Fruit fly (Drosophila melanogaster): ENCODE data around the gene CG43779.

CG43779 gene

dm6 chr2L:13325823-13326222 is 19.3 kb upstream of the CG43779 start:
- TF ChIP-seq Dfd (GFP tag; optimal IDR thresholded peaks at IDR 0.05) (no peak), sv (GFP tag; optimal IDR thresholded peaks at IDR 0.05) (no peak), h (GFP tag; optimal IDR thresholded peaks at IDR 0.05) (no peak)

dm6 chr2L:13305000-13305399 is 1.6 kb downstream of the CG43779 start:
- TF ChIP-seq rgr (GFP tag; optimal IDR thresholded peaks at IDR 0.05) (no peak), usp (GFP tag; optimal IDR thresholded peaks at IDR 0.05) (no peak), fru (GFP tag; optimal IDR thresholded peaks at IDR 0.05) (no peak), br (GFP tag; optimal IDR thresholded peaks at IDR 0.05) (no peak), CG32264 (GFP tag; optimal IDR thresholded peaks at IDR 0.05) (no peak), sv (GFP tag; optimal IDR thresholded peaks at IDR 0.05) (no peak), HLH106 (tag; optimal IDR thresholded peaks at IDR 0.05) (no peak), jim (GFP tag; optimal IDR thresholded peaks at IDR 0.05) (no peak), ey (GFP tag; optimal IDR thresholded peaks at IDR 0.05) (no peak), Jra (GFP tag; optimal IDR thresholded peaks at IDR 0.05) (no peak)

- TF ChIP-seq psq (GFP tag; optimal IDR thresholded peaks at IDR 0.05) (no peak), CrebA (GFP tag; optimal IDR thresholded peaks at IDR 0.05; ENCODE audit: borderline replicate concordance) (no peak), br (GFP tag; optimal IDR thresholded peaks at IDR 0.05) (no peak), lola (GFP tag; optimal IDR thresholded peaks at IDR 0.05) (no peak), tai (GFP tag; optimal IDR thresholded peaks at IDR 0.05) (no peak), Myc (optimal IDR thresholded peaks at IDR 0.05) (no peak), dl (GFP tag; optimal IDR thresholded peaks at IDR 0.05; ENCODE audit: insufficient read depth in 1 of 2, partially characterized antibody in 2 of 2) (no peak), N (GFP tag; optimal IDR thresholded peaks at IDR 0.05) (no peak), Jra (GFP tag; optimal IDR thresholded peaks at IDR 0.05) (no peak), Rel (GFP tag; optimal IDR thresholded peaks at IDR 0.05) (no peak), Rel (tag; optimal IDR thresholded peaks at IDR 0.05) (no peak), GATAd (GFP tag; optimal IDR thresholded peaks at IDR 0.05) (no peak), Sp1 (GFP tag; optimal IDR thresholded peaks at IDR 0.05) (no peak), Abd-B (GFP tag; optimal IDR thresholded peaks at IDR 0.05) (no peak), pan (optimal IDR thresholded peaks at IDR 0.05) (no peak)
Observed at dm6 chr2L:13304488-13304887, 2.1 kb downstream of the CG43779 start, which contains the start of gene CG16825. Gene CG16825, plus strand, starts transcription at chr2L:13304788.

dm6 chr2L:13296703-13297230 is 9.8 kb downstream of the CG43779 start:
- no peak for TF ChIP-seq Abd-B (GFP tag; optimal IDR thresholded peaks at IDR 0.05)
- no peak for TF ChIP-seq psq (GFP tag; optimal IDR thresholded peaks at IDR 0.05)
- TF ChIP-seq woc (GFP tag; optimal IDR thresholded peaks at IDR 0.05) = no peak
- TF ChIP-seq dsf (GFP tag; optimal IDR thresholded peaks at IDR 0.05; ENCODE audit: borderline replicate concordance) = no peak
- no peak for TF ChIP-seq Dif (GFP tag; optimal IDR thresholded peaks at IDR 0.05; ENCODE audit: partially characterized antibody)
- TF ChIP-seq sage (GFP tag; optimal IDR thresholded peaks at IDR 0.05) = no peak
- no peak for TF ChIP-seq Myc (optimal IDR thresholded peaks at IDR 0.05)
- TF ChIP-seq usp (GFP tag; optimal IDR thresholded peaks at IDR 0.05) = no peak
- no peak for TF ChIP-seq GATAd (GFP tag; optimal IDR thresholded peaks at IDR 0.05)
- no peak for TF ChIP-seq Jra (GFP tag; optimal IDR thresholded peaks at IDR 0.05)
- no peak for TF ChIP-seq tai (GFP tag; optimal IDR thresholded peaks at IDR 0.05)
- TF ChIP-seq Hr78 (GFP tag; optimal IDR thresholded peaks at IDR 0.05) = no peak
- TF ChIP-seq OdsH (GFP tag; optimal IDR thresholded peaks at IDR 0.05) = no peak
- TF ChIP-seq Dfd (GFP tag; optimal IDR thresholded peaks at IDR 0.05) = no peak
- no peak for TF ChIP-seq Sp1 (GFP tag; optimal IDR thresholded peaks at IDR 0.05)
- TF ChIP-seq Hnf4 (GFP tag; optimal IDR thresholded peaks at IDR 0.05) = no peak
- TF ChIP-seq CrebA (GFP tag; optimal IDR thresholded peaks at IDR 0.05; ENCODE audit: borderline replicate concordance) = no peak

- peak; percentile 45 for TF ChIP-seq h (GFP tag; optimal IDR thresholded peaks at IDR 0.05)
- no peak for TF ChIP-seq sage (GFP tag; optimal IDR thresholded peaks at IDR 0.05)
- TF ChIP-seq Myc (optimal IDR thresholded peaks at IDR 0.05) = no peak
- TF ChIP-seq usp (GFP tag; optimal IDR thresholded peaks at IDR 0.05) = no peak
- TF ChIP-seq brk (GFP tag; optimal IDR thresholded peaks at IDR 0.05) = no peak
- no peak for TF ChIP-seq Dif (GFP tag; optimal IDR thresholded peaks at IDR 0.05; ENCODE audit: partially characterized antibody)
- no peak for TF ChIP-seq sv (GFP tag; optimal IDR thresholded peaks at IDR 0.05)
- no peak for TF ChIP-seq pan (optimal IDR thresholded peaks at IDR 0.05)
- no peak for TF ChIP-seq GATAd (GFP tag; optimal IDR thresholded peaks at IDR 0.05)
- no peak for TF ChIP-seq HLH106 (tag; optimal IDR thresholded peaks at IDR 0.05)
- no peak for TF ChIP-seq OdsH (GFP tag; optimal IDR thresholded peaks at IDR 0.05)
- no peak for TF ChIP-seq lola (GFP tag; optimal IDR thresholded peaks at IDR 0.05)
- no peak for TF ChIP-seq tai (GFP tag; optimal IDR thresholded peaks at IDR 0.05)
- no peak for TF ChIP-seq psq (GFP tag; optimal IDR thresholded peaks at IDR 0.05)
- TF ChIP-seq Rel (GFP tag; optimal IDR thresholded peaks at IDR 0.05) = no peak
- TF ChIP-seq Rel (tag; optimal IDR thresholded peaks at IDR 0.05) = peak; percentile 20
- TF ChIP-seq foxo (GFP tag; optimal IDR thresholded peaks at IDR 0.05) = no peak
- TF ChIP-seq dsf (GFP tag; optimal IDR thresholded peaks at IDR 0.05; ENCODE audit: borderline replicate concordance) = no peak
- TF ChIP-seq br (GFP tag; optimal IDR thresholded peaks at IDR 0.05) = no peak
- peak; percentile 27 for TF ChIP-seq Hr83 (GFP tag; optimal IDR thresholded peaks at IDR 0.05; ENCODE audit: poor library complexity, severe bottlenecking)
- TF ChIP-seq Dfd (GFP tag; optimal IDR thresholded peaks at IDR 0.05) = no peak
- no peak for TF ChIP-seq ey (GFP tag; optimal IDR thresholded peaks at IDR 0.05)
- no peak for TF ChIP-seq dmrt93B (GFP tag; optimal IDR thresholded peaks at IDR 0.05)
- TF ChIP-seq Mio (GFP tag; optimal IDR thresholded peaks at IDR 0.05) = no peak
Observed at dm6 chr2L:13295978-13296702, 10.4 kb downstream of the CG43779 start.
